Fruit fly (Drosophila melanogaster): ENCODE results near the gene CG42526.

DNA sequence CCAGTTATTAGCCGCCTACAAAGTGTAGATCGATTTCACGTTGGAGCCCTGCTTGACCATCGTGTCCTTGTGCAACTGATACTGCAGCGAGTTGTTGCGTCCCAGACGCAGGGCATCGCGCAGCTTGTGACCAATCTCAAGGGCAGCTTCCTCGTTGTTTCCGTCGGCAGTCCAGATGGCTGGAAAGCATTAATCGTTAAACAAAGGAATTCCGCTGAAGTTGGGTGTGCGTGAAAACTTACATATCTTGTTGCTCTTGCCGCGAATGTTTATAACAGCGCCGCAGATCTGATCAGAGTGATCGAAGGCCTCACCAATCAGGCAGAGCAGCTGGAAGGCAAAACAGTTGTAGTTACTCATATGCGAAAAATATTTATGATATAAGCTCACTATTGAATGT, 35.3 kb downstream of the CG42526 start:
- TF ChIP-seq CG6792 (GFP tag; optimal IDR thresholded peaks at IDR 0.05), result no peak
- no peak for TF ChIP-seq Hr38 (GFP tag; optimal IDR thresholded peaks at IDR 0.05)
- no peak for TF ChIP-seq Blimp-1 (GFP tag; optimal IDR thresholded peaks at IDR 0.05)

All from whole organism, prepupa.